Worm (Caenorhabditis elegans) whole organism, L3 larva: ENCODE data around the gene fbxa-84.

ENCODE experiments used
- ZK546.5 ChIP-seq: sonication (generic microtip); optimal IDR thresholded peaks from 2 replicates; lab custom pipeline; 2017; ENCODE audit warnings: missing biosample characterization, missing genetic modification characterization
- ama-1 ChIP-seq: fragments of 150-350 bp; optimal IDR thresholded peaks from 2 replicates; lab custom pipeline; 2018
- ceh-16 ChIP-seq: sonication (generic microtip); optimal IDR thresholded peaks from 2 replicates; lab custom pipeline; 2017; ENCODE audit warnings: missing biosample characterization, missing genetic modification characterization
- egl-27 ChIP-seq: sonication (generic microtip); optimal IDR thresholded peaks from 4 replicates; lab custom pipeline; 2017; ENCODE audit warnings: missing biosample characterization, missing genetic modification reagents, missing genetic modification characterization
- fkh-2 ChIP-seq: fragments of 150-350 bp; optimal IDR thresholded peaks from 2 replicates; lab custom pipeline; 2014; ENCODE audit warnings: missing biosample characterization, missing genetic modification reagents, missing genetic modification characterization
- fos-1 ChIP-seq: fragments of 150-350 bp; optimal IDR thresholded peaks from 2 replicates; lab custom pipeline; 2014; ENCODE audit warnings: missing biosample characterization, missing genetic modification characterization
- lin-15B ChIP-seq: fragments of 150-350 bp; optimal IDR thresholded peaks from 2 replicates; lab custom pipeline; 2014; ENCODE audit warnings: missing biosample characterization, missing genetic modification characterization
- lin-39 ChIP-seq: fragments of 150-350 bp; optimal IDR thresholded peaks from 2 replicates; lab custom pipeline; 2018; ENCODE audit warnings: missing biosample characterization, missing genetic modification reagents, missing genetic modification characterization
- mdl-1 ChIP-seq: fragments of 150-350 bp; optimal IDR thresholded peaks from 2 replicates; lab custom pipeline; 2014; ENCODE audit warnings: missing biosample characterization, missing genetic modification characterization
- nhr-12 ChIP-seq: fragments of 150-350 bp; optimal IDR thresholded peaks from 2 replicates; lab custom pipeline; 2014; ENCODE audit warnings: missing biosample characterization, missing genetic modification characterization
- nhr-23 ChIP-seq: fragments of 150-350 bp; optimal IDR thresholded peaks from 2 replicates; lab custom pipeline; 2014; ENCODE audit warnings: missing biosample characterization, missing genetic modification reagents, missing genetic modification characterization

DNA sequence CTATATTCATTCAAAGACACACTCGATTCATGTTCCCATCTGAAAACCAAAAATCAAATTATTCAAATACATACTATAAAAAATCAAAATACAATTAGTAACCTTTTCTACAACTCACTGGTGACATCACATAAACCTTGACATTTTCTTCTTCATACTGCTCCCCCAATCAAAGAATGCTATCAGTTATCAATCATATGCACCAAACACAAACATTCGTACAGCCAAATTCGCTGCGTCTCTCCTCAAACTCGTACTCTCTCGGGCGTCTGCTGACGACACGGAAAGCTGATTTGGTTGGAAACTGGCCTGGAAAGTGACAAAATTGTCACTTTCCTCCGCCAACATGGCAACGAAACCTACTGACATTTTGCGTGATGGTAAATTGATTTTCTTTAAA lies 10.1 kb downstream of the fbxa-84 start, which contains the start of gene plc-2:
- TF ChIP-seq lin-39 (tag; lab: Kevin White, UChicago), result no peak
- no peak for TF ChIP-seq nhr-23 (tag; lab: Kevin White, UChicago)
- TF ChIP-seq lin-15B (tag; lab: Kevin White, UChicago), result no peak
- TF ChIP-seq ama-1, result no peak
- TF ChIP-seq egl-27 (tag; lab: Kevin White, UChicago), result no peak
- no peak for TF ChIP-seq fkh-2 (tag; lab: Kevin White, UChicago)
- TF ChIP-seq fos-1 (tag; lab: Kevin White, UChicago), result no peak
- TF ChIP-seq ceh-16, result no peak
- TF ChIP-seq mdl-1 (tag; lab: Kevin White, UChicago), result no peak
- no peak for TF ChIP-seq nhr-12
- no peak for TF ChIP-seq ZK546.5 (tag; lab: Kevin White, UChicago)
